Fruit fly (Drosophila melanogaster) whole organism, prepupa: ENCODE data around the gene Tsp86D.

Experiments
- CG11762 ChIP-seq: fragments of 200-800 bp; sonication (Bioruptor generic); optimal IDR thresholded peaks from 3 replicates; lab custom pipeline; 2016; ENCODE audit warnings: missing biosample characterization, missing genetic modification characterization; ENCODE audit not compliant: insufficient read depth
- CG16779 ChIP-seq: fragments of 200-800 bp; sonication (Bioruptor generic); optimal IDR thresholded peaks from 3 replicates; lab custom pipeline; 2017; ENCODE audit warnings: missing biosample characterization, mild to moderate bottlenecking, missing genetic modification characterization
- CG6163 ChIP-seq: fragments of 200-800 bp; sonication (Bioruptor generic); IDR thresholded peaks from 3 replicates; pipeline ENCODE4 v1.3.6; 2022; ENCODE audit warnings: missing biosample characterization, missing genetic modification characterization
- Hr39 ChIP-seq: fragments of 200-800 bp; sonication (Bioruptor generic); optimal IDR thresholded peaks from 2 replicates; lab custom pipeline; 2016; ENCODE audit warnings: missing biosample characterization, missing genetic modification characterization
- fd59A ChIP-seq: fragments of 200-800 bp; sonication (Bioruptor generic); optimal IDR thresholded peaks from 2 replicates; lab custom pipeline; 2017; ENCODE audit warnings: missing biosample characterization, mild to moderate bottlenecking, missing genetic modification characterization, missing genetic modification reagents

DNA sequence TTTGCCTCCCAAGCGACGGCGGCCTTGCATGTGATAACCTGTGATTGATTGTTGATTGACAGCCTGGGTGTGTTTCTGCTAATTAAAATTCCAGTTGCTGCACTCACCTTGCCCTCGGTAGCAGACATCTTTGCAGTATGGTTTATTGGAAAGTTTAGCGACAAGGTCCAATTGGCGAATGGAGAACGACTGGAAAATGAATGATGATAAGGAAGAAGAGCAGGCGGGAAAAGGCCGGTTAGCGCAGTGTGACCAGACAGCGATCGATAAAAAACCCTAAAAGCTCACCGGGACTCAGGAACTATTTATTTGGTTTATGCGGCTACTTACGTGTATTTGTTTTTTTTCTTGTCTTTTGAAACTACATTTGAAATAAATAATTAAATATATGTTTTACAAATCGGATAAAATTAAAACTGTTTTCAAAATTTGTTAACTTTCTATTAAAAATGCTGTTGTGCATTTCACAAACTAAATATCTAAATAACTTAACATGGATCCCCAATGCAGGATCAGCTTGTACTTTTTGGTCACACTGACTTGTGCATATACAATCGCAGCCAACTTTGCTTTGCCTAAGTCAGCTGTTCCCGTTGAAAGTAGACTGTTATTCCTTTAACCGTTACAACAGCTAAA is 3.8 kb downstream of the Tsp86D start, which contains the start of gene Fdh:
- TF ChIP-seq CG11762 (no peak), fd59A (GFP tag; lab: Kevin White, UChicago) (peak; percentile 26), CG6163 (GFP tag; lab: Robert Waterston, UW) (peak; percentile 50; the same call in 1 of the 3 replicates), Hr39 (peak; percentile 40), CG16779 (peak; percentile 31)
